Worm (Caenorhabditis elegans) whole organism, L1 larva: ENCODE results near the gene srh-223.

ENCODE experiments used
- C04F5.9 ChIP-seq: sonication (generic microtip); optimal IDR thresholded peaks from 2 replicates; lab custom pipeline; 2016; ENCODE audit warnings: missing genetic modification characterization, missing compliant biosample characterization
- C34B4.2 ChIP-seq: sonication (generic microtip); optimal IDR thresholded peaks from 2 replicates; lab custom pipeline; 2017; ENCODE audit warnings: mild to moderate bottlenecking, missing genetic modification characterization, missing compliant biosample characterization
- Y116A8C.19 ChIP-seq: sonication (generic microtip); optimal IDR thresholded peaks from 2 replicates; lab custom pipeline; 2016; ENCODE audit warnings: missing compliant biosample characterization, missing genetic modification characterization, borderline replicate concordance
- aha-1 ChIP-seq: fragments of 150-350 bp; optimal IDR thresholded peaks from 2 replicates; lab custom pipeline; 2014; ENCODE audit warnings: missing biosample characterization, missing genetic modification characterization
- ama-1 ChIP-seq: fragments of 150-350 bp; optimal IDR thresholded peaks from 2 replicates; lab custom pipeline; 2014
- ceh-63 ChIP-seq: fragments of 200-800 bp; sonication (Bioruptor generic); optimal IDR thresholded peaks from 2 replicates; lab custom pipeline; 2018; ENCODE audit warnings: mild to moderate bottlenecking, missing genetic modification characterization, missing compliant biosample characterization
- ceh-88 ChIP-seq: fragments of 200-800 bp; sonication (Bioruptor generic); IDR thresholded peaks from 2 replicates; pipeline ENCODE4 v1.3.6; 2022; ENCODE audit warnings: missing genetic modification characterization, missing compliant biosample characterization
- dsc-1 ChIP-seq: sonication (generic microtip); optimal IDR thresholded peaks from 2 replicates; lab custom pipeline; 2016; ENCODE audit warnings: mild to moderate bottlenecking, missing genetic modification characterization, missing compliant biosample characterization
- efl-1 ChIP-seq, 4 experiments: fragments of 150-350 bp; optimal IDR thresholded peaks in 3 of 4; peaks in 1 of 4; 1 replicate in 1 of 4; 2 replicates in 3 of 4; lab custom pipeline; 2014; ENCODE audit warnings: missing biosample characterization in 2 of 4, missing genetic modification characterization in 2 of 4, missing genetic modification reagents in 2 of 4
- efl-3 ChIP-seq: fragments of 200-800 bp; sonication (Bioruptor generic); optimal IDR thresholded peaks from 2 replicates; lab custom pipeline; 2018; ENCODE audit warnings: mild to moderate bottlenecking, missing genetic modification characterization, missing compliant biosample characterization
- egl-27 ChIP-seq, 2 experiments: fragments of 150-350 bp in 1 of 2; sonication (generic microtip); optimal IDR thresholded peaks; 3 replicates each; lab custom pipeline; 2017 to 2018; ENCODE audit warnings: missing biosample characterization in 2 of 2, missing genetic modification characterization in 2 of 2, missing genetic modification reagents in 2 of 2
- elt-2 ChIP-seq: sonication (generic microtip); optimal IDR thresholded peaks from 2 replicates; lab custom pipeline; 2016; ENCODE audit warnings: missing genetic modification characterization, mild to moderate bottlenecking, inconsistent platforms, missing compliant biosample characterization, missing genetic modification reagents
- elt-3 ChIP-seq, 6 experiments: fragments of 150-350 bp in 1 of 6; sonication (generic microtip); optimal IDR thresholded peaks; 2 replicates each; lab custom pipeline; 2017 to 2018; ENCODE audit warnings: missing biosample characterization in 6 of 6, missing genetic modification characterization in 6 of 6, inconsistent platforms in 1 of 6
- fkh-10 ChIP-seq: sonication (generic microtip); optimal IDR thresholded peaks from 2 replicates; lab custom pipeline; 2017; ENCODE audit warnings: missing biosample characterization, missing genetic modification reagents, missing genetic modification characterization
- fkh-4 ChIP-seq: sonication (generic microtip); optimal IDR thresholded peaks from 2 replicates; lab custom pipeline; 2016; ENCODE audit warnings: missing compliant biosample characterization, missing genetic modification characterization, borderline replicate concordance
- hpl-2 ChIP-seq: fragments of 150-350 bp; optimal IDR thresholded peaks from 2 replicates; lab custom pipeline; 2014; ENCODE audit warnings: missing biosample characterization, missing genetic modification reagents, missing genetic modification characterization
- irx-1 ChIP-seq: sonication (generic microtip); optimal IDR thresholded peaks from 2 replicates; lab custom pipeline; 2016; ENCODE audit warnings: missing genetic modification characterization, missing compliant biosample characterization
- isw-1 ChIP-seq: fragments of 200-800 bp; sonication (Bioruptor generic); IDR thresholded peaks from 2 replicates; pipeline ENCODE4 v1.3.6; 2022; ENCODE audit warnings: missing genetic modification characterization, missing compliant biosample characterization
- lin-13 ChIP-seq: fragments of 150-350 bp; optimal IDR thresholded peaks from 2 replicates; lab custom pipeline; 2014; ENCODE audit warnings: missing biosample characterization, missing genetic modification reagents, missing genetic modification characterization
- lin-14 ChIP-seq: fragments of 200-800 bp; sonication (Bioruptor generic); optimal IDR thresholded peaks from 2 replicates; lab custom pipeline; 2018; ENCODE audit warnings: mild to moderate bottlenecking, missing genetic modification characterization, moderate library complexity, missing compliant biosample characterization
- lin-35 ChIP-seq, 2 experiments: fragments of 150-350 bp; optimal IDR thresholded peaks; 2 replicates each; lab custom pipeline; 2014; ENCODE audit warnings: missing biosample characterization in 2 of 2, missing genetic modification characterization in 2 of 2, missing genetic modification reagents in 2 of 2
- lir-3 ChIP-seq: sonication (generic microtip); optimal IDR thresholded peaks from 2 replicates; lab custom pipeline; 2016; ENCODE audit warnings: mild to moderate bottlenecking, missing genetic modification characterization, moderate library complexity, missing compliant biosample characterization; ENCODE audit not compliant: poor library complexity
- mep-1 ChIP-seq: fragments of 150-350 bp; optimal IDR thresholded peaks from 2 replicates; lab custom pipeline; 2014; ENCODE audit warnings: missing biosample characterization, missing genetic modification characterization
- nhr-47 ChIP-seq: sonication (generic microtip); optimal IDR thresholded peaks from 2 replicates; lab custom pipeline; 2016; ENCODE audit warnings: mild to moderate bottlenecking, missing genetic modification characterization, moderate library complexity, missing compliant biosample characterization
- nhr-77 ChIP-seq: fragments of 150-350 bp; optimal IDR thresholded peaks from 2 replicates; lab custom pipeline; 2014; ENCODE audit warnings: missing biosample characterization, missing genetic modification characterization
- nhr-90 ChIP-seq: sonication (generic microtip); optimal IDR thresholded peaks from 2 replicates; lab custom pipeline; 2016; ENCODE audit warnings: mild to moderate bottlenecking, missing genetic modification characterization, missing compliant biosample characterization; ENCODE audit not compliant: poor library complexity
- pag-3 ChIP-seq: sonication (generic microtip); optimal IDR thresholded peaks from 2 replicates; lab custom pipeline; 2017; ENCODE audit warnings: missing genetic modification characterization, mild to moderate bottlenecking, missing compliant biosample characterization, antibody characterized with exemption, borderline replicate concordance; ENCODE audit not compliant: insufficient read depth
- pax-3 ChIP-seq: fragments of 200-800 bp; sonication (Bioruptor generic); optimal IDR thresholded peaks from 2 replicates; lab custom pipeline; 2018; ENCODE audit warnings: mild to moderate bottlenecking, missing genetic modification characterization, moderate library complexity, missing compliant biosample characterization
- pqm-1 ChIP-seq: sonication (generic microtip); optimal IDR thresholded peaks from 3 replicates; lab custom pipeline; 2017; ENCODE audit warnings: missing biosample characterization, missing genetic modification characterization
- rnt-1 ChIP-seq: sonication (generic microtip); optimal IDR thresholded peaks from 2 replicates; lab custom pipeline; 2016; ENCODE audit warnings: mild to moderate bottlenecking, missing genetic modification characterization, moderate library complexity, missing compliant biosample characterization
- sox-4 ChIP-seq: sonication (generic microtip); optimal IDR thresholded peaks from 2 replicates; lab custom pipeline; 2016; ENCODE audit warnings: missing genetic modification characterization, missing compliant biosample characterization
- tbx-2 ChIP-seq: sonication (generic microtip); optimal IDR thresholded peaks from 2 replicates; lab custom pipeline; 2016; ENCODE audit warnings: missing genetic modification characterization, missing compliant biosample characterization
- tlp-1 ChIP-seq: fragments of 150-350 bp; optimal IDR thresholded peaks from 2 replicates; lab custom pipeline; 2014; ENCODE audit warnings: missing biosample characterization, missing genetic modification characterization
- unc-130 ChIP-seq: fragments of 150-350 bp; optimal IDR thresholded peaks from 2 replicates; lab custom pipeline; 2017; ENCODE audit warnings: missing biosample characterization, missing genetic modification characterization, inconsistent platforms
- unc-62 ChIP-seq: fragments of 150-350 bp; optimal IDR thresholded peaks from 2 replicates; lab custom pipeline; 2014; ENCODE audit warnings: missing biosample characterization, missing genetic modification reagents, missing genetic modification characterization
- vab-15 ChIP-seq: sonication (generic microtip); optimal IDR thresholded peaks from 2 replicates; lab custom pipeline; 2017; ENCODE audit warnings: missing genotype, mild to moderate bottlenecking, missing genetic modification characterization, missing compliant biosample characterization
- zag-1 ChIP-seq: fragments of 150-350 bp; optimal IDR thresholded peaks from 2 replicates; lab custom pipeline; 2014; ENCODE audit warnings: missing biosample characterization, missing genetic modification characterization
- zip-4 ChIP-seq: fragments of 200-800 bp; sonication (Bioruptor generic); optimal IDR thresholded peaks from 2 replicates; lab custom pipeline; 2018; ENCODE audit warnings: mild to moderate bottlenecking, missing genetic modification characterization, moderate library complexity, missing compliant biosample characterization

The srh-223 gene

ce11 chrIV:3999662-4000061 is 18.0 kb downstream of the srh-223 start:
- TF ChIP-seq ceh-63 (GFP tag; lab: Kevin White, UChicago) (no peak), tlp-1 (tag; lab: Kevin White, UChicago) (no peak), tbx-2 (no peak), zag-1 (tag; lab: Kevin White, UChicago) (no peak), pag-3 (tag; lab: Kevin White, UChicago) (no peak), rnt-1 (tag; lab: Kevin White, UChicago) (no peak), unc-130 (no peak), ceh-88 (GFP tag; lab: Robert Waterston, UW) (no peak), aha-1 (tag; lab: Kevin White, UChicago) (no peak), dsc-1 (tag; lab: Kevin White, UChicago) (no peak), lin-14 (no peak), Y116A8C.19 (tag; lab: Kevin White, UChicago) (no peak), egl-27 (tag; optimal IDR thresholded peaks at IDR 0.05; lab: Kevin White, UChicago) (no peak), nhr-90 (tag; lab: Kevin White, UChicago) (no peak), C04F5.9 (no peak), pqm-1 (tag; lab: Kevin White, UChicago) (no peak), lin-35 (GFP tag; optimal IDR thresholded peaks at IDR 0.05; lab: Kevin White, UChicago) (no peak), elt-2 (tag; lab: Kevin White, UChicago) (no peak), lin-13 (GFP tag; lab: Kevin White, UChicago) (no peak)

- TF ChIP-seq sox-4 (tag; lab: Kevin White, UChicago): no peak
- TF ChIP-seq tbx-2: no peak
- TF ChIP-seq isw-1 (GFP tag; lab: Robert Waterston, UW): no peak
- TF ChIP-seq pax-3: no peak
- no peak for TF ChIP-seq hpl-2 (GFP tag; lab: Kevin White, UChicago)
- no peak for TF ChIP-seq C04F5.9
- TF ChIP-seq nhr-77: no peak
- no peak for TF ChIP-seq unc-62 (GFP tag; lab: Kevin White, UChicago)
- no peak for TF ChIP-seq nhr-90 (tag; lab: Kevin White, UChicago)
- no peak for TF ChIP-seq elt-3 (tag; optimal IDR thresholded peaks at IDR 0.05; lab: Kevin White, UChicago)
- TF ChIP-seq efl-3: no peak
- TF ChIP-seq fkh-4 (tag; lab: Kevin White, UChicago): no peak
- TF ChIP-seq nhr-47 (tag; lab: Kevin White, UChicago): no peak
- no peak for TF ChIP-seq mep-1 (tag; lab: Kevin White, UChicago)
- TF ChIP-seq ama-1 (lab: Kevin White, UChicago): no peak
- TF ChIP-seq zag-1 (tag; lab: Kevin White, UChicago): no peak
- no peak for TF ChIP-seq irx-1 (tag; lab: Kevin White, UChicago)
- TF ChIP-seq tlp-1 (tag; lab: Kevin White, UChicago): no peak
- no peak for TF ChIP-seq efl-1 (optimal IDR thresholded peaks at IDR 0.05; lab: Kevin White, UChicago)
- no peak for TF ChIP-seq efl-1 (GFP tag; optimal IDR thresholded peaks at IDR 0.05 in 1 of 2; lab: Kevin White, UChicago)
- TF ChIP-seq unc-130: no peak
- TF ChIP-seq, all 84 proteins: peak for 0
Measured at ce11 chrIV:4004221-4004620, 22.5 kb downstream of the srh-223 start.

- TF ChIP-seq zip-4 (GFP tag; lab: Kevin White, UChicago) (no peak), fkh-10 (peak; percentile 42), lin-14 (peak; percentile 58), C34B4.2 (no peak), vab-15 (tag; lab: Kevin White, UChicago) (no peak), lir-3 (tag; lab: Kevin White, UChicago) (no peak), fkh-4 (tag; lab: Kevin White, UChicago) (no peak), irx-1 (tag; lab: Kevin White, UChicago) (no peak)
- TF ChIP-seq, all 84 proteins: peak for 2
Measured at ce11 chrIV:4005166-4005565, 23.5 kb downstream of the srh-223 start.
